Worm (Caenorhabditis elegans): ENCODE data around the gene pqn-83.

DNA sequence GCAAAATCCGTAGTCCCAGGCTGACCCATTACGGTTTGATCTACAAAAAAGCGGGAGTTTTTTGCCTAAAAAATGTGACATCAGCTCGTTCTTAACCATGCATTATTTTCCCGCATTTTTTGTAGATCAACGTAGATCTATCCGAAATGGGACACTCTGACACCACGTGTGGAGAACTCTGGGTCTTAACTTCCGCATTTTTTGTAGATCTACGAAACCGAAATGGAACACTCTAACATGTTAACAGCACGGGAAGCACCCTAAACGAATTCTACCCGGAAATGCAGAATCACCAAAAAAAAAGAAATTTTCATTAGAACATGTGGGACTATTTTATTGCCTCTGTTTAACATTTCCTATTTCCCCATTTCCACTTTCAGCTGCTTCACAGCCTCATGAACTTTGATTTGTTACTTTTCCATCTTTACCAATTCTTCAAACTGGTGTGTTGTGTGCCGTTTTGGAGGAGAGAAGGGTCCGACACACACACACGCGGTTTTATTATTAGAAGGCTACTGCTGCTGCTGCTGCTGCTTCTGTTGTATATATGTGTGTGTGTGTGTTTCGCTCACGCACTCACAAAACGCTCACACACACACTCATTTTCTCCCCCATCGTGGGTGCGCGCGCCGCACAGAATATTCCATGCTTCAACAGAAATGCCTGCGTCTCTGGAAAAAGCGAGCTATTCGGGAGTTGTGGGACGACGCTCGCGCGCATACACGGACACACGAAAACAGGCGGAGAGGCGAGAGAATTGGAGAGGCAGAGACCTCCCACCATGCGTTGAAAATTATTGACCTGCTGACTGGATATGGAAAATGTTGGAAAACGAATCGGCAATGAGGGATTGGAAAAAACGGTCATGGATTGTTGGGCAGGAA lies 31.1 kb downstream of the pqn-83 start:
- TF ChIP-seq tab-1 (GFP tag; IDR thresholded peaks at IDR 0.05) (0 out of 2 replicates have a peak, but pooled peaks have one; percentile 18), klf-2 (GFP tag; conservative IDR thresholded peaks at IDR 0.05) (no peak), flt-1 (GFP tag; IDR thresholded peaks at IDR 0.05) (peak; percentile 81), med-1 (GFP tag; optimal IDR thresholded peaks at IDR 0.05; ENCODE audit: insufficient read depth) (no peak), T22C8.4 (GFP tag; IDR thresholded peaks at IDR 0.05) (no peak)
